Worm (Caenorhabditis elegans): ENCODE measurements around the gene attf-4.

ce11 chrIII:6085311-6085710 lies 4.9 kb downstream of the attf-4 start:
- TF ChIP-seq mxl-2 (GFP tag; conservative IDR thresholded peaks at IDR 0.05) (no peak), hmg-1.1 (GFP tag; IDR thresholded peaks at IDR 0.05) (no peak), Y105C5A.15 (GFP tag; IDR thresholded peaks at IDR 0.05) (no peak), ZK546.5 (tag; optimal IDR thresholded peaks at IDR 0.05) (no peak), zip-2 (tag; optimal IDR thresholded peaks at IDR 0.05) (no peak), mep-1 (tag; optimal IDR thresholded peaks at IDR 0.05) (no peak), snpc-4 (tag; optimal IDR thresholded peaks at IDR 0.05) (no peak), unc-39 (tag; optimal IDR thresholded peaks at IDR 0.05) (no peak), zfp-2 (tag; optimal IDR thresholded peaks at IDR 0.05) (no peak), F10B5.3 (tag; optimal IDR thresholded peaks at IDR 0.05) (no peak), aly-2 (tag; optimal IDR thresholded peaks at IDR 0.05) (no peak), dmd-6 (GFP tag; IDR thresholded peaks at IDR 0.05) (no peak), pha-4 (GFP tag; IDR thresholded peaks at IDR 0.05) (no peak), pha-4 (tag; optimal IDR thresholded peaks at IDR 0.05) (no peak), dve-1 (tag; optimal IDR thresholded peaks at IDR 0.05; ENCODE audit: insufficient read depth) (no peak)

Data from whole organism, L4 larva.